Worm (Caenorhabditis elegans) whole organism, early embryonic: ENCODE results near the gene nuo-3.

Experiments used
- aly-1 ChIP-seq: sonication (generic microtip); optimal IDR thresholded peaks from 2 replicates; lab custom pipeline; 2016; ENCODE audit warnings: missing genetic modification characterization, missing compliant biosample characterization
- ama-1 ChIP-seq: fragments of 150-350 bp; optimal IDR thresholded peaks from 2 replicates; lab custom pipeline; 2014
- ets-7 ChIP-seq: sonication (generic microtip); optimal IDR thresholded peaks from 2 replicates; lab custom pipeline; 2016; ENCODE audit warnings: missing genotype, missing genetic modification characterization, missing compliant biosample characterization
- hmbx-1 ChIP-seq: sonication (generic microtip); optimal IDR thresholded peaks from 2 replicates; lab custom pipeline; 2016; ENCODE audit warnings: mild to moderate bottlenecking, missing genetic modification characterization, missing compliant biosample characterization
- sea-1 ChIP-seq: fragments of 200-800 bp; sonication (Bioruptor generic); conservative IDR thresholded peaks from 2 replicates; pipeline ENCODE4 v1.3.6; 2022; ENCODE audit warnings: missing genetic modification characterization, missing compliant biosample characterization

DNA sequence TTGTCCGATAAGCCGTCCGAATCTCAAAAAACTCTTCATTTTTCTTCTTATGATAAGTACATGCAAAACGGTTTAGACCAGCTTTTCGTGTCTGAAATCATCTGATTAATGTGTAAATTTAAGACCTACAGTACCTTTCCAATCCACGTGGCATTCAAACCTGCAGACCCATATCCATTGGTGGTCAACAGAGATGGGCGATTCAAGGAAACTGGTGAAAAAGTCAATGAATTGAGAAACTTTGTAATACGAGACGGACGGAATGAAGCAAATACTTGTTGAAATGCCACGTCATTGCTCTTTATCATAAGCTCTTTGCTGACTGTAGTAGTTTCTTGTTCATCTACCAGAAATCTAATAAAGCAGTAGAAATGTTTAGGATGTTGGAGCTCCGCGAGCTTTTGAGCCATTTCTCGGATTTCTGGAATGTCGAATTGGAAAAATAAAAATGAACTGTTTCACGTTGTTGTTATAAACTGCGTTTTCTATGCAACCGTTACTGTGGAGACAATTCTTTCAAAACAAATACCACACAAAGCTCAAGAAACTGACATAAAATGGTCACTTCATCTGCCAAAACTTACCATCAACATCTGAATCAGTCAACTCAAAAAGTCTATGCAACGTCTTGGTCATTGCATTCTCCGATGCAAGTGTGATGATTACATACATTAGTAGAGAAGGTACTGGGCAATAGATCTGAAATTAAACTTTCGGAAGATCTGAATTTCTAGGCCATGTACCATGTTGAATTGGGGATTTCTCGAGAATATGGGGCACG is 33.2 kb downstream of the nuo-3 start:
- TF ChIP-seq ets-7 (tag; lab: Kevin White, UChicago): no peak
- TF ChIP-seq sea-1 (GFP tag; lab: Robert Waterston, UW): no peak
- TF ChIP-seq hmbx-1 (tag; lab: Kevin White, UChicago): no peak
- TF ChIP-seq ama-1 (lab: Kevin White, UChicago): no peak
- TF ChIP-seq aly-1 (tag; lab: Kevin White, UChicago): no peak
